Fruit fly (Drosophila melanogaster): ENCODE results near the gene Cpr78Ca.

DNA sequence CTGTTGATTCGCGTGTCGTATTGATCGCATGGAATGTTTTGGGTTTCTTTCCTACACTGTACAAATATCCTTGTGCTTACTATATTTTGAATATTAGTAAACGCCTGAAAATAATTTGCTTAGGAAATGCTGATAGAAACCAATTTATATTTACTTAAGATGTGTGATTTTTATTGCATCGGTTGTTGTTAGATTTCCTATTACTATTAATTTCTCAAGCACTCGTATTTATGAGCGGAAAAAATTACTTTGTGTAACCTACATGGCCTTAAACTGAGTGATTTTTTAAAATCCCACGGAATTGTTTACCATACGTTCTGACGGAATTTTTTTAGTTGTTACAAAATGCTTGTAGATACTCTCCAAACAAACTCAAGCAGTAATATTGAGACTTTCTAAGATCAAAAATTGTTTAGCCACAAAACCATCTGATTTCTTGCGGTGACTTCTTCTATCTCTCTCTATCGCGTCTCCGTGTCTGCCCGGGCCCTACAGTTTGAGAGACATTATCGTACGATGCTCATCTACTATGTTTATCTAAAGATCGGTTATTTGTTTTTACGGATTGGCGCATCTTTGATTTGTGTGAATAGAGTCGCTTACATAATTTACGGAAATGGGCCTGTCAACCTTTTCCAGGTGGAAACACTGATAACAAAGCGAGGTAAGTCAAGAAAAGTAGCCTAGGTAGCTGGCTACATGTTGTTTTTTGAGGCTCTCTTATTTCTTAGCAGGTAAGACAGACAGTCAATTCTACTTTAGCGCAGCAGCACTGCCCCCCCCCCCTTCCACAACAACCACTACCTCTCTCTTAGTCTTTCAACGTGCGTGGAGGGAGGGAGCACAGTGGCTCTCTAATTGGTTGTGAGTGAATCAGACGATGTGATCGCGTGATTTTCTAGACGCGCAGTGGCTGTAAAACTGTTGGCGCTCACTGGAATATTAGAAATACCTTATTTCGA lies 16.0 kb downstream of the Cpr78Ca start:
- TF ChIP-seq CG7101 (tag; optimal IDR thresholded peaks at IDR 0.05) (peak; percentile 52), CG14711 (tag; optimal IDR thresholded peaks at IDR 0.05) (peak; percentile 55), CG33017 (tag; optimal IDR thresholded peaks at IDR 0.05) (no peak), CG11617 (GFP tag; optimal IDR thresholded peaks at IDR 0.05) (no peak), bab1 (GFP tag; optimal IDR thresholded peaks at IDR 0.05) (peak; percentile 78), tj (GFP tag; optimal IDR thresholded peaks at IDR 0.05) (peak; percentile 23), cic (GFP tag; optimal IDR thresholded peaks at IDR 0.05) (no peak), CG1620 (GFP tag; optimal IDR thresholded peaks at IDR 0.05) (peak; percentile 9), kay (GFP tag; ENCODE audit: borderline replicate concordance) (no peak), CG7045 (GFP tag; optimal IDR thresholded peaks at IDR 0.05) (peak; percentile 56), toe (GFP tag; optimal IDR thresholded peaks at IDR 0.05) (peak; percentile 28), Clk (GFP tag; optimal IDR thresholded peaks at IDR 0.05) (no peak), ovo (GFP tag; optimal IDR thresholded peaks at IDR 0.05) (peak; percentile 46)
